Worm (Caenorhabditis elegans): ENCODE data around the gene F10D7.10.

DNA sequence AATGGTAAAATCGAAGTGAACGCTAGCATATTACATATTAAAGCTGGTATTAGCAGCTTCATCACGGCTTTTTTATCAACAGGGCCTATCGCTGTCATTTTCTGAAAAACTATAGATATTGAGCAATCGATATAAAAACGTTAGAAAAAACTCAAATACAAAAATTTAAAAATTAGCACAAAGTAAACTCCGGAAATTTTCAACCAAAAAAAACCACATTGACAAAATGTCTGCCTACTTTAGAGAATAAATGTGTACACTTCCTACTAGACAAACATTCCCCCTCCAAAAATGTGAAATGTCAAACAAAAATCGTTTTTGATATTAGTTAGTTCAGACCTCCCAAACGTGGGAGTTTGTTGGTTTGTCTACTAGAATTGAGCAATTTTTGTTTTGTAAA, 11.0 kb downstream of the F10D7.10 start, which contains the start of gene mfsd-10:
- TF ChIP-seq lin-39 (tag; optimal IDR thresholded peaks at IDR 0.05) = no peak
- TF ChIP-seq egl-27 (tag; optimal IDR thresholded peaks at IDR 0.05) = no peak

Measured in whole organism, L1 larva.